Fruit fly (Drosophila melanogaster) whole organism, wandering third instar larva: Measurements from ENCODE around the gene Gr5a.
A peak's percentile ranks its signal among the peaks of the same experiment; 100 is the strongest.

Experiments used
- Abd-B ChIP-seq: fragments of >200 bp; optimal IDR thresholded peaks from 2 replicates; lab custom pipeline; 2017; ENCODE audit warnings: missing biosample characterization, missing genetic modification characterization
- CG32264 ChIP-seq: fragments of 200-800 bp; sonication (Bioruptor generic); optimal IDR thresholded peaks from 2 replicates; lab custom pipeline; 2016; ENCODE audit warnings: missing biosample characterization, missing genetic modification characterization
- CG9705 ChIP-seq: fragments of 200-800 bp; sonication (Bioruptor generic); optimal IDR thresholded peaks from 2 replicates; lab custom pipeline; 2018; ENCODE audit warnings: missing biosample characterization, mild to moderate bottlenecking, missing genetic modification characterization
- CrebA ChIP-seq: fragments of 200-800 bp; sonication (Bioruptor generic); optimal IDR thresholded peaks from 2 replicates; lab custom pipeline; 2016; ENCODE audit warnings: missing biosample characterization, mild to moderate bottlenecking, missing genetic modification characterization, borderline replicate concordance
- Dfd ChIP-seq: fragments of >200 bp; optimal IDR thresholded peaks from 2 replicates; lab custom pipeline; 2017; ENCODE audit warnings: missing biosample characterization, missing genetic modification characterization
- Dif ChIP-seq: fragments of 200-275, 200-300 bp; sonication (Bioruptor generic); optimal IDR thresholded peaks from 2 replicates; lab custom pipeline; 2018; ENCODE audit warnings: missing biosample characterization, missing genetic modification characterization; ENCODE audit not compliant: partially characterized antibody
- GATAd ChIP-seq: sonication (Bioruptor generic); optimal IDR thresholded peaks from 2 replicates; lab custom pipeline; 2016; ENCODE audit warnings: missing biosample characterization, missing genetic modification characterization
- HLH106 ChIP-seq: fragments of 200-800 bp; optimal IDR thresholded peaks from 3 replicates; lab custom pipeline; 2019; ENCODE audit warnings: missing biosample characterization, mild to moderate bottlenecking, missing genetic modification characterization, moderate library complexity
- Hnf4 ChIP-seq: fragments of 200-800 bp; sonication (Bioruptor generic); optimal IDR thresholded peaks from 2 replicates; lab custom pipeline; 2016; ENCODE audit warnings: missing biosample characterization, mild to moderate bottlenecking, missing genetic modification characterization
- Hr83 ChIP-seq: fragments of 200-300 bp; sonication (Bioruptor generic); optimal IDR thresholded peaks from 2 replicates; lab custom pipeline; 2016; ENCODE audit warnings: missing biosample characterization, mild to moderate bottlenecking, missing genetic modification characterization, moderate library complexity; ENCODE audit not compliant: poor library complexity, severe bottlenecking
- Jra ChIP-seq: sonication (Bioruptor generic); optimal IDR thresholded peaks from 2 replicates; lab custom pipeline; 2016; ENCODE audit warnings: missing biosample characterization, missing genetic modification characterization
- Mio ChIP-seq: sonication (Bioruptor generic); optimal IDR thresholded peaks from 2 replicates; lab custom pipeline; 2016; ENCODE audit warnings: missing biosample characterization, missing genetic modification characterization
- Myc ChIP-seq: fragments of >200 bp; optimal IDR thresholded peaks from 2 replicates; lab custom pipeline; 2017
- N ChIP-seq: fragments of >200 bp; optimal IDR thresholded peaks from 2 replicates; lab custom pipeline; 2018; ENCODE audit warnings: missing biosample characterization, missing external identifiers, missing genetic modification characterization
- OdsH ChIP-seq: fragments of 200-800 bp; sonication (Bioruptor generic); optimal IDR thresholded peaks from 2 replicates; lab custom pipeline; 2016; ENCODE audit warnings: missing biosample characterization, mild to moderate bottlenecking, missing genetic modification characterization
- Rel ChIP-seq, 2 experiments: fragments of 200-800 bp; sonication (Bioruptor generic) in 1 of 2; optimal IDR thresholded peaks; 2 replicates in 1 of 2; 3 replicates in 1 of 2; lab custom pipeline; 2016 to 2019; ENCODE audit warnings: mild to moderate bottlenecking in 2 of 2, missing biosample characterization in 2 of 2, missing genetic modification characterization in 2 of 2, moderate library complexity in 1 of 2
- Sp1 ChIP-seq: fragments of 200-800 bp; sonication (Bioruptor generic); optimal IDR thresholded peaks from 3 replicates; lab custom pipeline; 2019; ENCODE audit warnings: missing biosample characterization, mild to moderate bottlenecking, missing genetic modification characterization, moderate library complexity
- Vsx2 ChIP-seq: fragments of 200-300, 225-300 bp; sonication (Bioruptor generic); optimal IDR thresholded peaks from 2 replicates; lab custom pipeline; 2018; ENCODE audit warnings: missing biosample characterization, missing genetic modification characterization; ENCODE audit not compliant: partially characterized antibody
- br ChIP-seq: fragments of 200-800 bp; sonication (Bioruptor generic); optimal IDR thresholded peaks from 2 replicates; lab custom pipeline; 2016; ENCODE audit warnings: missing biosample characterization, missing genetic modification characterization
- brk ChIP-seq: fragments of 200-800 bp; sonication (Bioruptor generic); optimal IDR thresholded peaks from 2 replicates; lab custom pipeline; 2016; ENCODE audit warnings: missing biosample characterization, mild to moderate bottlenecking, missing genetic modification characterization
- dl ChIP-seq, 2 experiments: fragments of 175-275, 200-275 bp in 1 of 2; fragments of 200-275 bp in 1 of 2; sonication (Bioruptor generic); optimal IDR thresholded peaks; lab custom pipeline; 2018; ENCODE audit warnings: mild to moderate bottlenecking in 2 of 2, missing biosample characterization in 2 of 2, missing genetic modification characterization in 2 of 2, moderate library complexity in 2 of 2; ENCODE audit not compliant: partially characterized antibody in 2 of 2, insufficient read depth in 1 of 2
- dmrt93B ChIP-seq: fragments of 200-800 bp; sonication (Bioruptor generic); optimal IDR thresholded peaks from 2 replicates; lab custom pipeline; 2018; ENCODE audit warnings: missing biosample characterization, mild to moderate bottlenecking, missing genetic modification characterization
- dsf ChIP-seq: sonication (Bioruptor generic); optimal IDR thresholded peaks from 2 replicates; lab custom pipeline; 2016; ENCODE audit warnings: missing biosample characterization, missing genetic modification characterization, borderline replicate concordance
- ey ChIP-seq: fragments of 200-800 bp; sonication (Bioruptor generic); optimal IDR thresholded peaks from 2 replicates; lab custom pipeline; 2016; ENCODE audit warnings: missing biosample characterization, missing genetic modification characterization
- foxo ChIP-seq, 2 experiments: fragments of 200-800 bp; sonication (Bioruptor generic); optimal IDR thresholded peaks; 2 replicates in 1 of 2; 3 replicates in 1 of 2; lab custom pipeline; 2016 to 2017; ENCODE audit warnings: missing biosample characterization in 2 of 2, missing genetic modification characterization in 2 of 2
- fru ChIP-seq: fragments of 200-800 bp; sonication (Bioruptor generic); optimal IDR thresholded peaks from 3 replicates; lab custom pipeline; 2016; ENCODE audit warnings: missing biosample characterization, mild to moderate bottlenecking, missing genetic modification characterization
- h ChIP-seq: fragments of 200-800 bp; sonication (Bioruptor generic); optimal IDR thresholded peaks from 3 replicates; lab custom pipeline; 2016; ENCODE audit warnings: missing biosample characterization, mild to moderate bottlenecking, missing genetic modification characterization
- lola ChIP-seq: fragments of >200 bp; optimal IDR thresholded peaks from 2 replicates; lab custom pipeline; 2017; ENCODE audit warnings: missing biosample characterization, missing genetic modification characterization
- pan ChIP-seq: fragments of >200 bp; optimal IDR thresholded peaks from 2 replicates; lab custom pipeline; 2017
- psq ChIP-seq: fragments of 200-800 bp; sonication (Bioruptor generic); optimal IDR thresholded peaks from 3 replicates; lab custom pipeline; 2017; ENCODE audit warnings: missing biosample characterization, mild to moderate bottlenecking, missing genetic modification characterization, moderate library complexity
- rgr ChIP-seq: fragments of 200-800 bp; sonication (Bioruptor generic); optimal IDR thresholded peaks from 3 replicates; lab custom pipeline; 2016; ENCODE audit warnings: missing biosample characterization, mild to moderate bottlenecking, missing genetic modification characterization
- sv ChIP-seq: fragments of 200-800 bp; sonication (Bioruptor generic); optimal IDR thresholded peaks from 3 replicates; lab custom pipeline; 2016; ENCODE audit warnings: missing biosample characterization, missing genetic modification characterization
- tai ChIP-seq: sonication (Bioruptor generic); optimal IDR thresholded peaks from 2 replicates; lab custom pipeline; 2016; ENCODE audit warnings: missing biosample characterization, missing genetic modification characterization
- usp ChIP-seq: fragments of >200 bp; optimal IDR thresholded peaks from 2 replicates; lab custom pipeline; 2017; ENCODE audit warnings: missing biosample characterization, missing genetic modification characterization
- woc ChIP-seq: sonication (Bioruptor generic); optimal IDR thresholded peaks from 2 replicates; lab custom pipeline; 2016; ENCODE audit warnings: missing biosample characterization, mild to moderate bottlenecking, missing genetic modification characterization

Gene Gr5a

dm6 chrX:5690216-5690523 lies 9.8 kb downstream of the Gr5a start:
- TF ChIP-seq Dfd (GFP tag; lab: Kevin White, UChicago), result no peak
- TF ChIP-seq fru (GFP tag; lab: Kevin White, UChicago), result no peak
- TF ChIP-seq dl (GFP tag; optimal IDR thresholded peaks at IDR 0.05; lab: Kevin White, UChicago; ENCODE audit: insufficient read depth in 1 of 2, partially characterized antibody in 2 of 2), result no peak

dm6 chrX:5690651-5691379 lies 10.4 kb downstream of the Gr5a start:
- TF ChIP-seq Myc (lab: Kevin White, UChicago), result no peak
- no peak for TF ChIP-seq dl (GFP tag; optimal IDR thresholded peaks at IDR 0.05; lab: Kevin White, UChicago; ENCODE audit: insufficient read depth in 1 of 2, partially characterized antibody in 2 of 2)
- TF ChIP-seq brk (GFP tag; lab: Kevin White, UChicago), result no peak
- no peak for TF ChIP-seq Rel (GFP tag; optimal IDR thresholded peaks at IDR 0.05; lab: Kevin White, UChicago)
- TF ChIP-seq Rel (tag; optimal IDR thresholded peaks at IDR 0.05; lab: Kevin White, UChicago), result no peak
- no peak for TF ChIP-seq Mio (GFP tag; lab: Kevin White, UChicago)
- peak; percentile 16 for TF ChIP-seq woc (GFP tag; lab: Kevin White, UChicago)
- TF ChIP-seq, all 38 proteins: peak for 1

dm6 chrX:5695035-5695434 lies 14.6 kb downstream of the Gr5a start, which contains the start of gene CG3149:
Gene CG3149, minus strand, starts transcription at chrX:5695205.
- TF ChIP-seq woc (GFP tag; lab: Kevin White, UChicago), result no peak
- TF ChIP-seq dmrt93B (GFP tag; lab: Kevin White, UChicago), result no peak
- no peak for TF ChIP-seq dl (GFP tag; optimal IDR thresholded peaks at IDR 0.05; lab: Kevin White, UChicago; ENCODE audit: insufficient read depth in 1 of 2, partially characterized antibody in 2 of 2)
- no peak for TF ChIP-seq Dif (GFP tag; lab: Kevin White, UChicago)
- TF ChIP-seq br (GFP tag; lab: Kevin White, UChicago), result no peak
- TF ChIP-seq Vsx2 (GFP tag; lab: Kevin White, UChicago), result no peak
- TF ChIP-seq CG32264 (GFP tag; lab: Kevin White, UChicago), result no peak
- TF ChIP-seq psq (GFP tag; lab: Kevin White, UChicago), result no peak
- no peak for TF ChIP-seq OdsH
- TF ChIP-seq Hnf4, result no peak
- no peak for TF ChIP-seq N (GFP tag; lab: Kevin White, UChicago)
- no peak for TF ChIP-seq Jra (GFP tag; lab: Kevin White, UChicago)
- TF ChIP-seq fru (GFP tag; lab: Kevin White, UChicago), result no peak
- TF ChIP-seq Abd-B (GFP tag; lab: Kevin White, UChicago), result no peak
- TF ChIP-seq Hr83 (GFP tag; lab: Kevin White, UChicago), result no peak
- no peak for TF ChIP-seq Sp1 (GFP tag; lab: Kevin White, UChicago)

dm6 chrX:5695958-5696357 lies 15.5 kb downstream of the Gr5a start:
- TF ChIP-seq dsf (GFP tag; lab: Kevin White, UChicago) (no peak), HLH106 (tag; lab: Kevin White, UChicago) (peak; percentile 75)

- TF ChIP-seq Vsx2 (GFP tag; lab: Kevin White, UChicago), result no peak
- no peak for TF ChIP-seq Dfd (GFP tag; lab: Kevin White, UChicago)
- TF ChIP-seq brk (GFP tag; lab: Kevin White, UChicago), result peak; percentile 88
- no peak for TF ChIP-seq dl (GFP tag; optimal IDR thresholded peaks at IDR 0.05; lab: Kevin White, UChicago; ENCODE audit: insufficient read depth in 1 of 2, partially characterized antibody in 2 of 2)
- peak; percentile 90 for TF ChIP-seq GATAd (GFP tag; lab: Kevin White, UChicago)
- no peak for TF ChIP-seq usp (GFP tag; lab: Kevin White, UChicago)
- no peak for TF ChIP-seq N (GFP tag; lab: Kevin White, UChicago)
- peak; percentile 89 for TF ChIP-seq dsf (GFP tag; lab: Kevin White, UChicago)
- TF ChIP-seq pan (lab: Kevin White, UChicago), result no peak
- no peak for TF ChIP-seq tai (GFP tag; lab: Kevin White, UChicago)
- TF ChIP-seq ey, result peak; percentile 98
- TF ChIP-seq Jra (GFP tag; lab: Kevin White, UChicago), result peak; percentile 93
- peak; percentile 97 for TF ChIP-seq rgr (GFP tag; lab: Kevin White, UChicago)
- TF ChIP-seq CG32264 (GFP tag; lab: Kevin White, UChicago), result peak; percentile 90
- no peak for TF ChIP-seq Myc (lab: Kevin White, UChicago)
- no peak for TF ChIP-seq Dif (GFP tag; lab: Kevin White, UChicago)
- peak; percentile 92 for TF ChIP-seq woc (GFP tag; lab: Kevin White, UChicago)
- peak; percentile 87 for TF ChIP-seq Mio (GFP tag; lab: Kevin White, UChicago)
- peak; percentile 95 for TF ChIP-seq OdsH
- TF ChIP-seq Rel (GFP tag; optimal IDR thresholded peaks at IDR 0.05; lab: Kevin White, UChicago), result peak; percentile 82
- TF ChIP-seq Rel (tag; optimal IDR thresholded peaks at IDR 0.05; lab: Kevin White, UChicago), result peak; percentile 38
- peak; percentile 94 for TF ChIP-seq dmrt93B (GFP tag; lab: Kevin White, UChicago)
- peak; percentile 93 for TF ChIP-seq Sp1 (GFP tag; lab: Kevin White, UChicago)
- no peak for TF ChIP-seq CrebA (GFP tag; lab: Kevin White, UChicago)
- TF ChIP-seq lola (GFP tag; lab: Kevin White, UChicago), result no peak
- peak; percentile 99 for TF ChIP-seq sv (GFP tag; lab: Kevin White, UChicago)
- TF ChIP-seq fru (GFP tag; lab: Kevin White, UChicago), result peak; percentile 98
- TF ChIP-seq Hr83 (GFP tag; lab: Kevin White, UChicago), result peak; percentile 60
- no peak for TF ChIP-seq Abd-B (GFP tag; lab: Kevin White, UChicago)
- TF ChIP-seq foxo (GFP tag; optimal IDR thresholded peaks at IDR 0.05; lab: Kevin White, UChicago), result peak; percentile 86 to 99
- TF ChIP-seq CG9705, result peak; percentile 93
- peak; percentile 98 for TF ChIP-seq h
These were observed 16.1 kb downstream of the Gr5a start for dm6 chrX:5696436-5697022.
